Worm (Caenorhabditis elegans): ENCODE measurements around the gene F32A5.4.

ce11 chrII:7217047-7217446 lies 11.9 kb upstream of the F32A5.4 start, which contains the start of gene E04F6.10:
- TF ChIP-seq unc-62 (GFP tag; optimal IDR thresholded peaks at IDR 0.05) (no peak), snpc-4 (tag; optimal IDR thresholded peaks at IDR 0.05) (no peak), lin-13 (tag; optimal IDR thresholded peaks at IDR 0.05) (no peak), sptf-1 (tag; optimal IDR thresholded peaks at IDR 0.05) (no peak), nhr-76 (tag; optimal IDR thresholded peaks at IDR 0.05) (no peak), mep-1 (tag; optimal IDR thresholded peaks at IDR 0.05) (no peak), M03D4.4 (tag; optimal IDR thresholded peaks at IDR 0.05) (no peak), flh-1 (GFP tag; optimal IDR thresholded peaks at IDR 0.05) (no peak), ceh-39 (tag; optimal IDR thresholded peaks at IDR 0.05) (no peak), elt-3 (tag; optimal IDR thresholded peaks at IDR 0.05) (no peak), tbx-8 (GFP tag; optimal IDR thresholded peaks at IDR 0.05) (no peak), unc-39 (tag; optimal IDR thresholded peaks at IDR 0.05) (no peak), ztf-11 (tag; optimal IDR thresholded peaks at IDR 0.05) (no peak)

Measured in whole organism, mixed stage, embryonic.